Worm (Caenorhabditis elegans): ENCODE results near the gene F13H8.2.

The F13H8.2 gene

DNA sequence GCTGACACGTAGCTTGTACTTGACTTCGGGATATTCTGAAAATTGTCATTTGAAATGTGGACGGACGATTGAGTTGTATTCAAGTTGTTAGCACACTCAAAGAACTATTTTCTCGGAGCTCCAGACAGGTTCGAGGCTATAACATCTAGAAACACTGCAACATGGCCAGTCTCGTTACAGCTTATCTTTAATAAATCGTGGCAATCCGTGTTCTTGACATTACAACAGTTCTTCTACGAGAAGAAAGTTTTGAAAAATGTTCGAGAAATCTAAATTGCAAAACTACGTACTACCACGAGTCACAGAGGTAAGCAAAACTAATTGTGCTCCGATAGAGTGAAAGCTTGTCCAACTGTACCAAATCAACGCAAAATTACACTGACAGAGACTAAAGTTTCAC lies 51.9 kb downstream of the F13H8.2 start:
- TF ChIP-seq elt-3 (tag; optimal IDR thresholded peaks at IDR 0.05) (no peak), sea-2 (GFP tag; optimal IDR thresholded peaks at IDR 0.05) (no peak), daf-12 (tag; optimal IDR thresholded peaks at IDR 0.05) (no peak), R02D3.7 (tag; optimal IDR thresholded peaks at IDR 0.05) (no peak), nhr-77 (tag; optimal IDR thresholded peaks at IDR 0.05) (no peak), fkh-10 (GFP tag; optimal IDR thresholded peaks at IDR 0.05) (no peak), nfya-1 (tag; optimal IDR thresholded peaks at IDR 0.05; ENCODE audit: insufficient read depth) (no peak), nhr-11 (tag; optimal IDR thresholded peaks at IDR 0.05) (no peak), skn-1 (tag; optimal IDR thresholded peaks at IDR 0.05) (no peak), snpc-4 (tag; optimal IDR thresholded peaks at IDR 0.05) (no peak), ceh-16 (tag; optimal IDR thresholded peaks at IDR 0.05) (no peak), ceh-82 (tag; optimal IDR thresholded peaks at IDR 0.05) (no peak), mml-1 (tag; optimal IDR thresholded peaks at IDR 0.05) (no peak), pqm-1 (tag; optimal IDR thresholded peaks at IDR 0.05) (no peak), nhr-67 (tag; optimal IDR thresholded peaks at IDR 0.05) (no peak), lsy-12 (tag; optimal IDR thresholded peaks at IDR 0.05) (no peak), eor-1 (tag; optimal IDR thresholded peaks at IDR 0.05) (no peak), nhr-237 (tag; optimal IDR thresholded peaks at IDR 0.05) (no peak), fkh-2 (tag; optimal IDR thresholded peaks at IDR 0.05) (no peak)

DNA sequence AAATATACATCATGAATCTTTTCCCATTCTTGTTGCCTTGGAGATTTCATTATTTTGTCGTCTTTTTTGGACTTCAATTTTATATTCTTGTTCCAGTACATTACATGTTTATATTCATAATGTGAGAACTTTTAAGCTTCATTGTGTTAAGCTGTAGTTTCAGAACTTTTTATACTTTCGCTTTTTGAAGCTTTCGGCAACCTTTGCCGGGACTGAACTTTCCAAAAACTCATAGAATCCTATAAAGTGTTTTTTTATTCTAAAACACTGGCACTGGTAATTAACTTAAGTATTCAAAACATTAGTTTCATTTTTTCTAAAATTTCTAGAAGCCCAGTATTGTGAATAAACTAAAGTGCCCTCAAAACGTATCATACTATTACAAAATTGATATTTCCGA lies 52.8 kb downstream of the F13H8.2 start, which contains the start of gene C32D5.4:
Gene C32D5.4 (minus strand): TSS at position 101 of the 400 bp plus-strand sequence.
- TF ChIP-seq ZK546.5 (tag; optimal IDR thresholded peaks at IDR 0.05) = no peak
- TF ChIP-seq zag-1 (tag; optimal IDR thresholded peaks at IDR 0.05) = no peak
- TF ChIP-seq tbx-2 (tag; optimal IDR thresholded peaks at IDR 0.05) = no peak
- TF ChIP-seq unc-62 (GFP tag; optimal IDR thresholded peaks at IDR 0.05) = no peak
- TF ChIP-seq lin-39 (tag; optimal IDR thresholded peaks at IDR 0.05) = no peak
- TF ChIP-seq nhr-43 (tag; optimal IDR thresholded peaks at IDR 0.05; ENCODE audit: poor library complexity, severe bottlenecking) = no peak
- no peak for TF ChIP-seq nhr-23 (tag; optimal IDR thresholded peaks at IDR 0.05)
- TF ChIP-seq nhr-11 (tag; optimal IDR thresholded peaks at IDR 0.05) = no peak
